Worm (Caenorhabditis elegans) whole organism, L1 larva: ENCODE measurements around the gene srw-72.

Source experiments
- blmp-1 ChIP-seq: fragments of 150-350 bp; optimal IDR thresholded peaks from 2 replicates; lab custom pipeline; 2014; ENCODE audit warnings: missing biosample characterization, missing genetic modification characterization
- ces-1 ChIP-seq: fragments of 150-350 bp; optimal IDR thresholded peaks from 2 replicates; lab custom pipeline; 2014; ENCODE audit warnings: missing biosample characterization, missing genetic modification reagents, missing genetic modification characterization
- elt-3 ChIP-seq, 6 experiments: fragments of 150-350 bp in 1 of 6; sonication (generic microtip); optimal IDR thresholded peaks; 2 replicates each; lab custom pipeline; 2017 to 2018; ENCODE audit warnings: missing biosample characterization in 6 of 6, missing genetic modification characterization in 6 of 6, inconsistent platforms in 1 of 6
- lin-15B ChIP-seq: fragments of 150-350 bp; sonication (generic microtip); optimal IDR thresholded peaks from 3 replicates; lab custom pipeline; 2014; ENCODE audit warnings: missing biosample characterization, missing genetic modification characterization
- ztf-11 ChIP-seq, 2 experiments: sonication (generic microtip); optimal IDR thresholded peaks; 2 replicates each; lab custom pipeline; 2016 to 2017; ENCODE audit warnings: missing genetic modification characterization in 2 of 2, missing biosample characterization in 1 of 2, missing compliant biosample characterization in 1 of 2

- no peak for TF ChIP-seq ztf-11 (tag; optimal IDR thresholded peaks at IDR 0.05; lab: Kevin White, UChicago)
- TF ChIP-seq lin-15B (tag; lab: Kevin White, UChicago), result no peak
- no peak for TF ChIP-seq elt-3 (tag; optimal IDR thresholded peaks at IDR 0.05; lab: Kevin White, UChicago)
- TF ChIP-seq blmp-1 (tag; lab: Kevin White, UChicago), result no peak
- TF ChIP-seq ces-1 (GFP tag; lab: Kevin White, UChicago), result no peak
Observed at ce11 chrV:17512763-17513162, 45.9 kb downstream of the srw-72 start.
